Worm (Caenorhabditis elegans): Measurements from ENCODE around the gene eak-3.

ce11 chrIII:1136827-1137378 is 39.5 kb downstream of the eak-3 start:
- no peak for TF ChIP-seq dve-1 (tag; optimal IDR thresholded peaks at IDR 0.05)
- TF ChIP-seq ama-1 (optimal IDR thresholded peaks at IDR 0.05), result no peak
- TF ChIP-seq pha-4 (tag; optimal IDR thresholded peaks at IDR 0.05), result no peak
- no peak for TF ChIP-seq pqm-1 (tag; optimal IDR thresholded peaks at IDR 0.05)
- TF ChIP-seq tbx-7 (tag; optimal IDR thresholded peaks at IDR 0.05), result no peak
- no peak for TF ChIP-seq ceh-48 (tag; optimal IDR thresholded peaks at IDR 0.05)
- no peak for TF ChIP-seq ceh-45 (GFP tag; IDR thresholded peaks at IDR 0.05)
- no peak for TF ChIP-seq lim-6 (tag; optimal IDR thresholded peaks at IDR 0.05)
- no peak for TF ChIP-seq ceh-24 (tag; optimal IDR thresholded peaks at IDR 0.05)
- no peak for TF ChIP-seq tbx-2 (tag; optimal IDR thresholded peaks at IDR 0.05)
- TF ChIP-seq K02D7.2 (tag; optimal IDR thresholded peaks at IDR 0.05), result no peak
- TF ChIP-seq ref-2 (tag; optimal IDR thresholded peaks at IDR 0.05), result no peak

All from whole organism, late embryonic.